Worm (Caenorhabditis elegans) whole organism, L4 larva: ENCODE data around the gene cyp-35B3.

Experiments
- F49E8.2 ChIP-seq: sonication (generic microtip); optimal IDR thresholded peaks from 2 replicates; lab custom pipeline; 2016; ENCODE audit warnings: missing compliant biosample characterization, mild to moderate bottlenecking, missing genetic modification characterization, borderline replicate concordance
- R02D3.7 ChIP-seq: fragments of 150-350 bp; sonication (generic microtip); optimal IDR thresholded peaks from 3 replicates; lab custom pipeline; 2014; ENCODE audit warnings: missing biosample characterization, missing genetic modification characterization
- ZK337.2 ChIP-seq: fragments of 200-800 bp; sonication (Bioruptor generic); IDR thresholded peaks from 2 replicates; pipeline ENCODE4 v1.3.6; 2022; ENCODE audit warnings: missing genetic modification reagents, missing genetic modification characterization, missing compliant biosample characterization
- aha-1 ChIP-seq: fragments of 150-350 bp; peaks from one replicate; lab custom pipeline; 2014; ENCODE audit warnings: missing biosample characterization, missing genetic modification characterization
- aly-2 ChIP-seq: sonication (generic microtip); optimal IDR thresholded peaks from 2 replicates; lab custom pipeline; 2018; ENCODE audit warnings: missing biosample characterization, missing genetic modification characterization
- attf-4 ChIP-seq: sonication (generic microtip); optimal IDR thresholded peaks from 3 replicates; lab custom pipeline; 2017; ENCODE audit warnings: missing biosample characterization, missing genetic modification characterization
- ceh-32 ChIP-seq: sonication (generic microtip); optimal IDR thresholded peaks from 2 replicates; lab custom pipeline; 2016; ENCODE audit warnings: mild to moderate bottlenecking, missing genetic modification characterization, missing compliant biosample characterization; ENCODE audit not compliant: poor library complexity
- ces-1 ChIP-seq: fragments of 150-350 bp; sonication (generic microtip); optimal IDR thresholded peaks from 4 replicates; lab custom pipeline; 2014; ENCODE audit warnings: missing biosample characterization, missing genetic modification reagents, missing genetic modification characterization
- cey-2 ChIP-seq: sonication (generic microtip); optimal IDR thresholded peaks from 3 replicates; lab custom pipeline; 2017; ENCODE audit warnings: missing genetic modification characterization, mild to moderate bottlenecking, missing compliant biosample characterization, antibody characterized with exemption, borderline replicate concordance; ENCODE audit not compliant: insufficient read depth
- ctbp-1 ChIP-seq: fragments of 200-800 bp; sonication (Bioruptor generic); IDR thresholded peaks from 2 replicates; pipeline ENCODE4 v1.3.6; 2022; ENCODE audit warnings: missing genetic modification reagents, missing genetic modification characterization, missing compliant biosample characterization
- daf-16 ChIP-seq, 3 experiments: sonication (generic microtip); optimal IDR thresholded peaks; 2 replicates each; lab custom pipeline; 2016 to 2017; ENCODE audit warnings: missing genetic modification characterization in 3 of 3, missing genetic modification reagents in 3 of 3, mild to moderate bottlenecking in 2 of 3, missing compliant biosample characterization in 2 of 3, missing biosample characterization in 1 of 3, moderate library complexity in 1 of 3
- dmd-6 ChIP-seq: fragments of 200-800 bp; sonication (Bioruptor generic); IDR thresholded peaks from 2 replicates; pipeline ENCODE4 v1.3.6; 2022; ENCODE audit warnings: missing genetic modification reagents, missing genetic modification characterization, missing compliant biosample characterization
- dmd-9 ChIP-seq: fragments of 200-800 bp; sonication (Bioruptor generic); IDR thresholded peaks from 2 replicates; pipeline ENCODE4 v1.3.6; 2022; ENCODE audit warnings: missing genetic modification reagents, missing genetic modification characterization, missing compliant biosample characterization
- duxl-1 ChIP-seq: sonication (generic microtip); optimal IDR thresholded peaks from 2 replicates; lab custom pipeline; 2016; ENCODE audit warnings: mild to moderate bottlenecking, missing genetic modification characterization, moderate library complexity, missing compliant biosample characterization; ENCODE audit not compliant: poor library complexity
- dve-1 ChIP-seq: sonication (generic microtip); optimal IDR thresholded peaks from 2 replicates; lab custom pipeline; 2017; ENCODE audit warnings: antibody characterized with exemption, mild to moderate bottlenecking, missing genetic modification characterization, missing compliant biosample characterization; ENCODE audit not compliant: insufficient read depth
- gei-8 ChIP-seq: fragments of 200-800 bp; sonication (Bioruptor generic); optimal IDR thresholded peaks from 2 replicates; lab custom pipeline; 2018; ENCODE audit warnings: mild to moderate bottlenecking, missing genetic modification characterization, missing compliant biosample characterization
- hif-1 ChIP-seq, 2 experiments: sonication (generic microtip); optimal IDR thresholded peaks; 2 replicates each; lab custom pipeline; 2016 to 2017; ENCODE audit warnings: missing compliant biosample characterization in 2 of 2, missing genetic modification characterization in 2 of 2, missing genetic modification reagents in 2 of 2, missing genotype in 2 of 2, mild to moderate bottlenecking in 1 of 2
- hlh-11 ChIP-seq: fragments of 200-800 bp; sonication (Bioruptor generic); optimal IDR thresholded peaks from 2 replicates; lab custom pipeline; 2018; ENCODE audit warnings: mild to moderate bottlenecking, missing genetic modification characterization, missing compliant biosample characterization
- hlh-30 ChIP-seq: sonication (generic microtip); optimal IDR thresholded peaks from 2 replicates; lab custom pipeline; 2017; ENCODE audit warnings: antibody characterized with exemption, mild to moderate bottlenecking, missing genetic modification characterization, missing compliant biosample characterization; ENCODE audit not compliant: insufficient read depth
- jun-1 ChIP-seq: fragments of 150-350 bp; optimal IDR thresholded peaks from 2 replicates; lab custom pipeline; 2014; ENCODE audit warnings: missing biosample characterization, missing genetic modification reagents, missing genetic modification characterization
- lim-7 ChIP-seq: fragments of 200-800 bp; sonication (Bioruptor generic); IDR thresholded peaks from 2 replicates; pipeline ENCODE4 v1.3.6; 2022; ENCODE audit warnings: missing genetic modification characterization, missing compliant biosample characterization
- lin-15B ChIP-seq: fragments of 150-350 bp; sonication (generic microtip); optimal IDR thresholded peaks from 3 replicates; lab custom pipeline; 2014; ENCODE audit warnings: missing biosample characterization, missing genetic modification characterization
- lin-29 ChIP-seq: fragments of 200-800 bp; sonication (Bioruptor generic); IDR thresholded peaks from 2 replicates; pipeline ENCODE4 v1.3.6; 2022; ENCODE audit warnings: missing genetic modification reagents, missing genetic modification characterization, missing compliant biosample characterization
- lin-38 ChIP-seq: fragments of 200-800 bp; sonication (Bioruptor generic); IDR thresholded peaks from 2 replicates; pipeline ENCODE4 v1.3.6; 2022; ENCODE audit warnings: missing genetic modification reagents, missing genetic modification characterization, missing compliant biosample characterization
- lin-39 ChIP-seq: fragments of 150-350 bp; optimal IDR thresholded peaks from 2 replicates; lab custom pipeline; 2014; ENCODE audit warnings: missing biosample characterization, missing genetic modification reagents, missing genetic modification characterization
- madf-9 ChIP-seq: fragments of 200-800 bp; sonication (Bioruptor generic); conservative IDR thresholded peaks from 2 replicates; pipeline ENCODE4 v1.3.6; 2022; ENCODE audit warnings: missing genetic modification reagents, missing genetic modification characterization, missing compliant biosample characterization
- mdl-1 ChIP-seq, 2 experiments: fragments of 150-350 bp in 1 of 2; sonication (generic microtip) in 1 of 2; optimal IDR thresholded peaks; 2 replicates each; lab custom pipeline; 2014 to 2017; ENCODE audit warnings: missing biosample characterization in 2 of 2, missing genetic modification characterization in 2 of 2
- mep-1 ChIP-seq: fragments of 150-350 bp; sonication (generic microtip); optimal IDR thresholded peaks from 3 replicates; lab custom pipeline; 2014; ENCODE audit warnings: missing biosample characterization, missing genetic modification characterization
- mxl-2 ChIP-seq: fragments of 200-800 bp; sonication (Bioruptor generic); conservative IDR thresholded peaks from 2 replicates; pipeline ENCODE4 v1.3.6; 2022; ENCODE audit warnings: missing genetic modification reagents, missing genetic modification characterization, missing compliant biosample characterization
- nhr-102 ChIP-seq: sonication (generic microtip); optimal IDR thresholded peaks from 2 replicates; lab custom pipeline; 2016; ENCODE audit warnings: mild to moderate bottlenecking, missing genetic modification characterization, moderate library complexity, missing compliant biosample characterization
- nhr-11 ChIP-seq: fragments of 150-350 bp; optimal IDR thresholded peaks from 2 replicates; lab custom pipeline; 2014; ENCODE audit warnings: missing biosample characterization, missing genetic modification characterization
- nhr-237 ChIP-seq: sonication (generic microtip); optimal IDR thresholded peaks from 2 replicates; lab custom pipeline; 2017; ENCODE audit warnings: missing biosample characterization, missing genetic modification characterization
- nhr-25 ChIP-seq: sonication (generic microtip); optimal IDR thresholded peaks from 2 replicates; lab custom pipeline; 2017; ENCODE audit warnings: missing genetic modification characterization, mild to moderate bottlenecking, missing compliant biosample characterization, antibody characterized with exemption, moderate library complexity, borderline replicate concordance; ENCODE audit not compliant: insufficient read depth
- nhr-28 ChIP-seq: fragments of 150-350 bp; optimal IDR thresholded peaks from 2 replicates; lab custom pipeline; 2014; ENCODE audit warnings: missing biosample characterization, missing genetic modification characterization
- nhr-77 ChIP-seq: fragments of 150-350 bp; optimal IDR thresholded peaks from 2 replicates; lab custom pipeline; 2014; ENCODE audit warnings: missing biosample characterization, missing genetic modification characterization
- sdz-12 ChIP-seq: fragments of 200-800 bp; sonication (Bioruptor generic); optimal IDR thresholded peaks from 2 replicates; lab custom pipeline; 2018; ENCODE audit warnings: mild to moderate bottlenecking, missing genetic modification characterization, missing compliant biosample characterization
- snpc-1.2 ChIP-seq: fragments of 200-800 bp; sonication (Bioruptor generic); IDR thresholded peaks from 2 replicates; pipeline ENCODE4 v1.3.6; 2022; ENCODE audit warnings: missing genetic modification reagents, missing genetic modification characterization, missing compliant biosample characterization
- snpc-4 ChIP-seq: fragments of 150-350 bp; optimal IDR thresholded peaks from 2 replicates; lab custom pipeline; 2014; ENCODE audit warnings: missing biosample characterization, missing genetic modification characterization
- spr-3 ChIP-seq: fragments of 200-800 bp; sonication (Bioruptor generic); optimal IDR thresholded peaks from 2 replicates; lab custom pipeline; 2018; ENCODE audit warnings: mild to moderate bottlenecking, missing genetic modification characterization, missing compliant biosample characterization
- tra-1 ChIP-seq: fragments of 200-800 bp; sonication (Bioruptor generic); IDR thresholded peaks from 2 replicates; pipeline ENCODE4 v1.3.6; 2022; ENCODE audit warnings: missing genetic modification reagents, missing genetic modification characterization, missing compliant biosample characterization
- unc-62 ChIP-seq, 3 experiments: fragments of 150-350 bp in 1 of 3; sonication (generic microtip); optimal IDR thresholded peaks in 2 of 3; peaks in 1 of 3; 1 replicate in 1 of 3; 2 replicates in 2 of 3; lab custom pipeline; 2014 to 2017; ENCODE audit warnings: missing biosample characterization in 3 of 3, missing genetic modification characterization in 3 of 3, missing genetic modification reagents in 3 of 3, missing genotype in 1 of 3
- vab-7 ChIP-seq: fragments of 200-800 bp; sonication (Bioruptor generic); IDR thresholded peaks from 2 replicates; pipeline ENCODE4 v1.3.6; 2022; ENCODE audit warnings: missing genetic modification reagents, missing genetic modification characterization, missing compliant biosample characterization
- zfp-3 ChIP-seq: fragments of 200-800 bp; sonication (Bioruptor generic); conservative IDR thresholded peaks from 2 replicates; pipeline ENCODE4 v1.3.6; 2022; ENCODE audit warnings: missing genetic modification reagents, missing genetic modification characterization, missing compliant biosample characterization
- ztf-7 ChIP-seq: fragments of 150-350 bp; optimal IDR thresholded peaks from 2 replicates; lab custom pipeline; 2014; ENCODE audit warnings: missing biosample characterization, missing genetic modification characterization

cyp-35B3 gene

DNA sequence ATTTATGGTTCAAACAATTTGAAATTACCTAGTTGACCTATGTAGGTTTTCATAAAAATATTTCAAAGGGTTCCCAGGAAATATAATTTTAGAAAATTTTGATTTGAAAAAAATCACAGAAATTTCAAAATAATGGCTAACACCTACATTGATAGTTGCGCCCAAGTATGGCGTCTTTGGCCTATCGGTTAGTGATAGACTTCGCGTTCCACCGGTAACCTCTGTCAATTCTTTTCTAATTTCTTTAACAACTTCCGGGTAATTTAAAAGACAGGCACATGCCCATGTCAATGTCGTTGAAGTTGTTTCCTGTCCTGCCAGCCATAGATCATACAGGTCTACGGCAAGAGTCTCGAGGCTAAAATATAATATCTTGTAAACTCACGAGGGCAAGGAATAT lies 23.8 kb downstream of the cyp-35B3 start:
- peak in 1 of 2 experiments; percentile 95 for TF ChIP-seq unc-62 (GFP tag; optimal IDR thresholded peaks at IDR 0.05 in 1 of 2; lab: Kevin White, UChicago)
- no peak for TF ChIP-seq unc-62 (tag; optimal IDR thresholded peaks at IDR 0.05; lab: Kevin White, UChicago)
- TF ChIP-seq lim-7 (GFP tag; lab: Robert Waterston, UW) = no peak

DNA sequence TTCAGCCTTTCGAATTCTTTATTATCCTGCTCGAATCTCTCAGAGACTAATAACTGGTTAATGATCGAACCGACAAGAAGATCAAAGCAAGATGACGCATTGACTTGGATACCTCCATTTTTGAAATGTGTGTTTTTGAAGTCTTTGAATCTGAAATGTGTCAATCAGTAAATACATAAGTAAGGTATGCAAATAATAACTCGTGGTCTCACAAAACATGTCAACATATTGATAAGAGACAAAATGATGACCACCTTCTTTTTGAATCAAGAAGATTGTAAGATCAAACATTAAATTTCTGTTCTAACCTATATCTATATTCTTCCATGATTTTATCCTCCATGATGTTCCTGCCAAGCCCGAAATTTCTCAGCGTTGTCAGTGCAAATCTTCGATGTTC lies 24.5 kb downstream of the cyp-35B3 start:
- TF ChIP-seq sdz-12 (GFP tag; lab: Kevin White, UChicago) (no peak), dmd-6 (peak; percentile 61), nhr-102 (tag; lab: Kevin White, UChicago) (peak; percentile 3), ctbp-1 (no peak), nhr-77 (tag; lab: Kevin White, UChicago) (peak; percentile 67), vab-7 (GFP tag; lab: Robert Waterston, UW) (no peak), spr-3 (GFP tag; lab: Kevin White, UChicago) (no peak), snpc-4 (tag; lab: Kevin White, UChicago) (no peak), mxl-2 (GFP tag; lab: Robert Waterston, UW) (no peak), dve-1 (tag; lab: Kevin White, UChicago) (peak; percentile 47), aly-2 (tag; lab: Kevin White, UChicago) (no peak), hlh-11 (tag; lab: Kevin White, UChicago) (peak; percentile 23), ZK337.2 (GFP tag; lab: Robert Waterston, UW) (no peak), nhr-237 (tag; lab: Kevin White, UChicago) (no peak), nhr-25 (no peak), dmd-9 (no peak), nhr-28 (peak; percentile 75), hlh-30 (tag; lab: Kevin White, UChicago) (no peak), daf-16 (GFP tag; optimal IDR thresholded peaks at IDR 0.05; lab: Kevin White, UChicago) (no peak), daf-16 (tag; optimal IDR thresholded peaks at IDR 0.05; lab: Kevin White, UChicago) (peak; percentile 97), tra-1 (GFP tag; lab: Robert Waterston, UW) (no peak)
- TF ChIP-seq, all 104 proteins: peak for 7

DNA sequence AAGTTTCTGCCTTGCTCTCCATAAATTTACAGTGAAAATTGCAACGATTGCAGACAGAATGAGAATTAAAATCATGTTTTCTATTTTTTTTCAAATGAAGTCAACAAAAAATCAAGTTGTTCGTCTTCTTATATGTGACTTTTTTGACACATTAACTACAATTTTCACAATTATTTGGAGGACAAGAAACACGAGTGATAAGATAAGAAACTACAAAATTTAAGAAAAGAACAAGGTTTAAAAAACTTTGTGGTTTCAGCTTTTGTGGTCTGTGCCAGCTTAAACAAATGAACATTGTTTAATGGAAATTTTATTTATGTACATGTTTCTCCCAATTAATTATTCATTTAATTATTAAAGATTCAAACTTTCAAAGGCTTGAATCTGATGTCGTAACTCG lies 25.3 kb downstream of the cyp-35B3 start, which contains the start of gene cyp-34A9:
Gene cyp-34A9, minus strand, starts transcription at position 131 of the 400 bp plus-strand sequence.
- TF ChIP-seq dmd-6 (peak; percentile 84), attf-4 (tag; lab: Kevin White, UChicago) (no peak), nhr-11 (no peak), F49E8.2 (tag; lab: Kevin White, UChicago) (no peak), spr-3 (GFP tag; lab: Kevin White, UChicago) (no peak), aha-1 (tag; lab: Kevin White, UChicago) (no peak), snpc-1.2 (no peak), hlh-30 (tag; lab: Kevin White, UChicago) (peak; percentile 27), hif-1 (tag; optimal IDR thresholded peaks at IDR 0.05; lab: Kevin White, UChicago) (no peak), sdz-12 (GFP tag; lab: Kevin White, UChicago) (no peak), mxl-2 (GFP tag; lab: Robert Waterston, UW) (no peak), lin-15B (tag; lab: Kevin White, UChicago) (no peak), duxl-1 (no peak), cey-2 (no peak), ces-1 (no peak), ceh-32 (tag; lab: Kevin White, UChicago) (no peak), daf-16 (GFP tag; optimal IDR thresholded peaks at IDR 0.05; lab: Kevin White, UChicago) (no peak), daf-16 (tag; optimal IDR thresholded peaks at IDR 0.05; lab: Kevin White, UChicago) (peak; percentile 88), lin-29 (GFP tag; lab: Robert Waterston, UW) (no peak), mep-1 (tag; lab: Kevin White, UChicago) (no peak), R02D3.7 (no peak), nhr-102 (tag; lab: Kevin White, UChicago) (peak; percentile 53), lin-38 (no peak), mdl-1 (tag; optimal IDR thresholded peaks at IDR 0.05; lab: Kevin White, UChicago) (no peak), gei-8 (GFP tag; lab: Kevin White, UChicago) (no peak), madf-9 (GFP tag; lab: Robert Waterston, UW) (no peak), lim-7 (GFP tag; lab: Robert Waterston, UW) (no peak), unc-62 (GFP tag; optimal IDR thresholded peaks at IDR 0.05 in 1 of 2; lab: Kevin White, UChicago) (no peak), unc-62 (tag; optimal IDR thresholded peaks at IDR 0.05; lab: Kevin White, UChicago) (no peak), nhr-28 (peak; percentile 99), jun-1 (tag; lab: Kevin White, UChicago) (no peak), ztf-7 (tag; lab: Kevin White, UChicago) (no peak), zfp-3 (GFP tag; lab: Robert Waterston, UW) (no peak), lin-39 (tag; lab: Kevin White, UChicago) (no peak)
